Worm (Caenorhabditis elegans) whole organism, L2 larva: Measurements from ENCODE around the gene Y22D7AR.6.

Source experiments
- C34F6.9 ChIP-seq: fragments of 150-350 bp; optimal IDR thresholded peaks from 2 replicates; lab custom pipeline; 2014; ENCODE audit warnings: missing biosample characterization, missing genetic modification characterization
- F13H6.1 ChIP-seq: sonication (generic microtip); optimal IDR thresholded peaks from 2 replicates; lab custom pipeline; 2016; ENCODE audit warnings: missing genetic modification characterization, missing compliant biosample characterization
- R02D3.7 ChIP-seq: fragments of 150-350 bp; optimal IDR thresholded peaks from 2 replicates; lab custom pipeline; 2014; ENCODE audit warnings: missing biosample characterization, missing genetic modification characterization
- Y55F3AM.14 ChIP-seq: fragments of 200-800 bp; sonication (Bioruptor generic); optimal IDR thresholded peaks from 2 replicates; lab custom pipeline; 2018; ENCODE audit warnings: mild to moderate bottlenecking, missing genetic modification characterization, missing compliant biosample characterization
- ZK546.5 ChIP-seq: sonication (generic microtip); optimal IDR thresholded peaks from 2 replicates; lab custom pipeline; 2017; ENCODE audit warnings: missing biosample characterization, missing genetic modification characterization
- aly-2 ChIP-seq: fragments of 150-350 bp; optimal IDR thresholded peaks from 2 replicates; lab custom pipeline; 2014; ENCODE audit warnings: missing biosample characterization, missing genetic modification characterization
- ama-1 ChIP-seq: fragments of 150-350 bp; optimal IDR thresholded peaks from 2 replicates; lab custom pipeline; 2018; ENCODE audit warnings: inconsistent platforms
- blmp-1 ChIP-seq: sonication (generic microtip); optimal IDR thresholded peaks from 2 replicates; lab custom pipeline; 2017; ENCODE audit warnings: missing genetic modification characterization, mild to moderate bottlenecking, missing compliant biosample characterization, antibody characterized with exemption, moderate library complexity; ENCODE audit not compliant: insufficient read depth
- ceh-16 ChIP-seq: fragments of 150-350 bp; optimal IDR thresholded peaks from 2 replicates; lab custom pipeline; 2014; ENCODE audit warnings: missing biosample characterization, missing genetic modification characterization
- ceh-82 ChIP-seq: fragments of 150-350 bp; optimal IDR thresholded peaks from 2 replicates; lab custom pipeline; 2014; ENCODE audit warnings: missing biosample characterization, missing genetic modification characterization
- crh-2 ChIP-seq: sonication (generic microtip); optimal IDR thresholded peaks from 2 replicates; lab custom pipeline; 2017; ENCODE audit warnings: missing biosample characterization, missing genetic modification characterization
- dmd-4 ChIP-seq: sonication (generic microtip); optimal IDR thresholded peaks from 2 replicates; lab custom pipeline; 2017; ENCODE audit warnings: missing biosample characterization, missing genetic modification characterization
- egl-27 ChIP-seq: sonication (generic microtip); optimal IDR thresholded peaks from 3 replicates; lab custom pipeline; 2017; ENCODE audit warnings: missing biosample characterization, missing genetic modification reagents, missing genetic modification characterization
- elt-1 ChIP-seq: fragments of 150-350 bp; optimal IDR thresholded peaks from 2 replicates; lab custom pipeline; 2014; ENCODE audit warnings: missing biosample characterization, missing genetic modification characterization
- fos-1 ChIP-seq: fragments of 150-350 bp; optimal IDR thresholded peaks from 2 replicates; lab custom pipeline; 2014; ENCODE audit warnings: missing biosample characterization, missing genetic modification characterization
- gmeb-1 ChIP-seq: fragments of 150-350 bp; optimal IDR thresholded peaks from 2 replicates; lab custom pipeline; 2014; ENCODE audit warnings: missing biosample characterization, missing genetic modification characterization
- lin-13 ChIP-seq: fragments of 150-350 bp; optimal IDR thresholded peaks from 2 replicates; lab custom pipeline; 2014; ENCODE audit warnings: missing biosample characterization, missing genetic modification reagents, missing genetic modification characterization
- lin-39 ChIP-seq: fragments of 150-350 bp; optimal IDR thresholded peaks from 2 replicates; lab custom pipeline; 2014; ENCODE audit warnings: missing biosample characterization, missing genetic modification reagents, missing genetic modification characterization
- mab-5 ChIP-seq: fragments of 150-350 bp; optimal IDR thresholded peaks from 2 replicates; lab custom pipeline; 2014; ENCODE audit warnings: missing biosample characterization, missing genetic modification characterization
- mdl-1 ChIP-seq, 2 experiments: fragments of 150-350 bp in 1 of 2; sonication (generic microtip) in 1 of 2; optimal IDR thresholded peaks; 2 replicates each; lab custom pipeline; 2017; ENCODE audit warnings: missing biosample characterization in 2 of 2, missing genetic modification characterization in 2 of 2
- nhr-10 ChIP-seq: sonication (generic microtip); optimal IDR thresholded peaks from 2 replicates; lab custom pipeline; 2017; ENCODE audit warnings: missing biosample characterization, missing genetic modification characterization
- nhr-11 ChIP-seq: fragments of 150-350 bp; optimal IDR thresholded peaks from 2 replicates; lab custom pipeline; 2014; ENCODE audit warnings: missing biosample characterization, missing genetic modification characterization
- nhr-12 ChIP-seq: fragments of 150-350 bp; optimal IDR thresholded peaks from 2 replicates; lab custom pipeline; 2014; ENCODE audit warnings: missing biosample characterization, missing genetic modification characterization
- nhr-21 ChIP-seq: fragments of 150-350 bp; optimal IDR thresholded peaks from 2 replicates; lab custom pipeline; 2014; ENCODE audit warnings: missing biosample characterization, missing genetic modification characterization
- nhr-23 ChIP-seq: fragments of 150-350 bp; optimal IDR thresholded peaks from 2 replicates; lab custom pipeline; 2014; ENCODE audit warnings: missing biosample characterization, missing genetic modification reagents, missing genetic modification characterization
- nhr-237 ChIP-seq: fragments of 150-350 bp; optimal IDR thresholded peaks from 2 replicates; lab custom pipeline; 2014; ENCODE audit warnings: missing biosample characterization, missing genetic modification characterization
- nhr-25 ChIP-seq: fragments of 150-350 bp; sonication (generic microtip); optimal IDR thresholded peaks from 3 replicates; lab custom pipeline; 2014; ENCODE audit warnings: missing biosample characterization, missing genetic modification characterization
- nhr-6 ChIP-seq: fragments of 150-350 bp; optimal IDR thresholded peaks from 2 replicates; lab custom pipeline; 2014; ENCODE audit warnings: missing biosample characterization, missing genetic modification characterization
- peb-1 ChIP-seq: fragments of 150-350 bp; optimal IDR thresholded peaks from 2 replicates; lab custom pipeline; 2014; ENCODE audit warnings: missing biosample characterization, missing genetic modification characterization
- skn-1 ChIP-seq: sonication (generic microtip); optimal IDR thresholded peaks from 2 replicates; lab custom pipeline; 2017; ENCODE audit warnings: missing biosample characterization, missing genetic modification characterization
- sma-3 ChIP-seq: sonication (generic microtip); optimal IDR thresholded peaks from 2 replicates; lab custom pipeline; 2016; ENCODE audit warnings: missing genetic modification reagents, missing genetic modification characterization, missing compliant biosample characterization
- sma-9 ChIP-seq, 2 experiments: fragments of 150-350 bp in 1 of 2; sonication (generic microtip) in 1 of 2; optimal IDR thresholded peaks; 2 replicates each; lab custom pipeline; 2014 to 2016; ENCODE audit warnings: missing genetic modification characterization in 2 of 2, mild to moderate bottlenecking in 1 of 2, missing biosample characterization in 1 of 2, missing compliant biosample characterization in 1 of 2, missing genetic modification reagents in 1 of 2, moderate library complexity in 1 of 2
- snpc-4 ChIP-seq: fragments of 150-350 bp; optimal IDR thresholded peaks from 2 replicates; lab custom pipeline; 2014; ENCODE audit warnings: missing biosample characterization, missing genetic modification characterization
- unc-55 ChIP-seq: fragments of 150-350 bp; sonication (generic microtip); optimal IDR thresholded peaks from 3 replicates; lab custom pipeline; 2014; ENCODE audit warnings: missing biosample characterization, missing genetic modification reagents, missing genetic modification characterization
- unc-62 ChIP-seq: fragments of 150-350 bp; optimal IDR thresholded peaks from 2 replicates; lab custom pipeline; 2014; ENCODE audit warnings: missing biosample characterization, missing genetic modification reagents, missing genetic modification characterization
- zag-1 ChIP-seq: fragments of 150-350 bp; optimal IDR thresholded peaks from 2 replicates; lab custom pipeline; 2014; ENCODE audit warnings: missing biosample characterization, missing genetic modification characterization
- ztf-1 ChIP-seq: fragments of 200-800 bp; sonication (Bioruptor generic); conservative IDR thresholded peaks from 2 replicates; pipeline ENCODE4 v1.3.6; 2022; ENCODE audit warnings: missing genetic modification characterization, missing compliant biosample characterization
- ztf-11 ChIP-seq: sonication (generic microtip); optimal IDR thresholded peaks from 2 replicates; lab custom pipeline; 2017; ENCODE audit warnings: missing biosample characterization, missing genetic modification characterization

Gene Y22D7AR.6

DNA sequence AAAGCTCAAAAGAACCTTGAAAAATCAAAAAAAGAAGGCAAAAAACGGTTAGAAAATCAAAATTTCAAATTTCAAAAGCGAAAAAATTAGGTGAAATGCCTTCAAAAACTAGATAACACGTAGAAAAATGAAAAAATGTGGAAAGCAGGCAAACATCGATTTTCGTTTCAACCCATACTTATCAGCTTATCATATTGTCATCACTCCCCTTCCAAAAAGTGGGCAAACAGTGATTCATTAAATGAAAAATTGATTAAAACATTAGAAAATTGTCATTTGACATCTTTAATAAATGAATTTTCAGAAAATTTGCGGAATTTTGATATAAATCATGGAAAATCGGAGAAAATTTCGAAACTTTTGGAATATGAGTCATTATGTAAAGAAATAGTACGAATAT, 15.5 kb downstream of the Y22D7AR.6 start:
- no peak for TF ChIP-seq nhr-10 (tag; lab: Kevin White, UChicago)
- TF ChIP-seq crh-2 (tag; lab: Kevin White, UChicago): peak; percentile 9
- TF ChIP-seq skn-1 (tag; lab: Kevin White, UChicago): peak; percentile 69
- peak; percentile 99 for TF ChIP-seq fos-1 (tag; lab: Kevin White, UChicago)
- no peak for TF ChIP-seq unc-55 (GFP tag; lab: Kevin White, UChicago)

DNA sequence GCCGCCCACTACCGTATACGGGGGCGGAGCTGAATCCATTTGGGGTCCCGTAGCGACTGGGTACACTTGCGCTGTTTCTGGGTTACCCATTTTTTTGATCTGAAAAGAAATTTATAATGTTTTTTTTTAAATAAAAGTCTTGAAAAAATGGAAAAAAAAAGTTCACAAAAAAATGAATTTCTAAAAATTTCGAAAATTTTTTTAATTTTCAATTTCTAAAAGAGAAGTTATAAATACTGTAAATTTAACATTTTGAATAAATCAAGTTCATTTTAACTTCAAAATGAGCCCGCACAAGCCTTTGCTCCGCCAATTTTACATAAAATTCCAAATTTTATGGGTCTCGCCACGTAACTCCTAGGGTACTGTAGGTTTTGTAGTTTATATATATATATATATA, 16.8 kb downstream of the Y22D7AR.6 start, which contains the start of gene Y22D7AL.15:
Gene Y22D7AL.15, minus strand, starts transcription at position 101 of the 400 bp plus-strand sequence.
- no peak for TF ChIP-seq aly-2
- no peak for TF ChIP-seq unc-62
- TF ChIP-seq nhr-237: no peak
- no peak for TF ChIP-seq F13H6.1
- no peak for TF ChIP-seq nhr-25
- no peak for TF ChIP-seq nhr-21
- TF ChIP-seq nhr-10 (tag; lab: Kevin White, UChicago): no peak
- no peak for TF ChIP-seq Y55F3AM.14 (GFP tag; lab: Kevin White, UChicago)
- no peak for TF ChIP-seq sma-9 (GFP tag; optimal IDR thresholded peaks at IDR 0.05; lab: Kevin White, UChicago)
- no peak for TF ChIP-seq sma-9 (tag; optimal IDR thresholded peaks at IDR 0.05; lab: Kevin White, UChicago)
- no peak for TF ChIP-seq ceh-16 (tag; lab: Kevin White, UChicago)

DNA sequence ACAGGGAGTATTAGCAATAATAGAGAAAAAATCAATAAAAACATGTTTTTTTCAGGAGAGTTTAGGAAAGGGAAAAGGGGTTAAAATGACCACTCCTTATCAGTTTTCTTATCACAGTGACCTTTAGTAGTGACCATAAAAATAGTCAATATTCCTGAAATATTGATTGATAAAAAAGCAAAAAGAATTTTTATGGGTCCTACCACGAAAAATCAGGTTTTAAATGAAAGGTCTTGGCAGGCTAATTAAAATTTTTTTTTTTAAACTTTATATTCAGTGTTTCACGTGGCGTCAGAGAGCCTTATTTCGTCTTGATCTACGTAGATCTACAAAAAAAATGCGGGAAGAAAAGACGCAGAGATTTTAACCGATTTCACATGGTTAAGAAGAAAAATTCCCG, 19.1 kb downstream of the Y22D7AR.6 start, which contains the start of gene cht-4:
Gene cht-4, minus strand, starts transcription at position 101 of the 400 bp plus-strand sequence.
- TF ChIP-seq egl-27 (tag; lab: Kevin White, UChicago): no peak
- TF ChIP-seq aly-2: no peak
- TF ChIP-seq nhr-237: no peak
- TF ChIP-seq nhr-6 (tag; lab: Kevin White, UChicago): no peak
- TF ChIP-seq unc-62: no peak
- no peak for TF ChIP-seq ztf-11 (tag; lab: Kevin White, UChicago)
- no peak for TF ChIP-seq ama-1 (lab: Kevin White, UChicago)
- no peak for TF ChIP-seq F13H6.1
- TF ChIP-seq blmp-1 (tag; lab: Kevin White, UChicago): no peak
- no peak for TF ChIP-seq nhr-10 (tag; lab: Kevin White, UChicago)
- TF ChIP-seq dmd-4 (tag; lab: Kevin White, UChicago): no peak
- TF ChIP-seq fos-1 (tag; lab: Kevin White, UChicago): no peak
- TF ChIP-seq R02D3.7: no peak
- no peak for TF ChIP-seq gmeb-1 (tag; lab: Kevin White, UChicago)
- no peak for TF ChIP-seq lin-13 (GFP tag; lab: Kevin White, UChicago)
- no peak for TF ChIP-seq sma-3 (GFP tag; lab: Kevin White, UChicago)
- no peak for TF ChIP-seq nhr-12
- TF ChIP-seq ZK546.5: no peak

DNA sequence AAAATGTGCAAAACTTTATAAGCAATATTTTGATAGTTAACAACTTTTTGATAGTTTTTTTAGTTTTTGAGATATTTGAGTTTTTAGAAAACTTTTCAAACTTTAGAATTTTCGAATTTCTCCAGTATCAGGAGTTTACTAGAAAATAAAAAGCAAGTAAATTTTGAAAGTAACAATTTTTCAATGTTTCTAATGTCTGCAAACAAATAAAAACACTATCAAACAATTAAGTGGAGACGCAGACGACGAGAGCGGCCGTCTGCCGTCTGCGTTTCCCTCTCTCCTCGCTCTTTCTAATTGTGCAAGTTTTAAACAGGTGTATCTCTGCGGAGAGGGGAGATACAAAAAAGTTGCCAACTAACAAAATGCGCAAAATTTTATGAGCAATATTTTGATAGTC, 23.6 kb downstream of the Y22D7AR.6 start:
- TF ChIP-seq Y55F3AM.14 (GFP tag; lab: Kevin White, UChicago): no peak
- TF ChIP-seq nhr-11 (tag; lab: Kevin White, UChicago): no peak
- TF ChIP-seq mab-5 (tag; lab: Kevin White, UChicago): no peak
- no peak for TF ChIP-seq ztf-11 (tag; lab: Kevin White, UChicago)
- TF ChIP-seq C34F6.9 (tag; lab: Kevin White, UChicago): no peak
- no peak for TF ChIP-seq lin-13 (GFP tag; lab: Kevin White, UChicago)
- no peak for TF ChIP-seq dmd-4 (tag; lab: Kevin White, UChicago)
- no peak for TF ChIP-seq lin-39 (tag; lab: Kevin White, UChicago)
- TF ChIP-seq blmp-1 (tag; lab: Kevin White, UChicago): no peak
- TF ChIP-seq nhr-10 (tag; lab: Kevin White, UChicago): no peak
- TF ChIP-seq ceh-82: no peak
- no peak for TF ChIP-seq nhr-6 (tag; lab: Kevin White, UChicago)
- no peak for TF ChIP-seq nhr-237
- no peak for TF ChIP-seq unc-62
- no peak for TF ChIP-seq aly-2
- TF ChIP-seq nhr-12: no peak
- TF ChIP-seq nhr-23: no peak
- TF ChIP-seq ztf-1 (GFP tag; lab: Robert Waterston, UW): no peak
- TF ChIP-seq snpc-4 (tag; lab: Kevin White, UChicago): no peak

DNA sequence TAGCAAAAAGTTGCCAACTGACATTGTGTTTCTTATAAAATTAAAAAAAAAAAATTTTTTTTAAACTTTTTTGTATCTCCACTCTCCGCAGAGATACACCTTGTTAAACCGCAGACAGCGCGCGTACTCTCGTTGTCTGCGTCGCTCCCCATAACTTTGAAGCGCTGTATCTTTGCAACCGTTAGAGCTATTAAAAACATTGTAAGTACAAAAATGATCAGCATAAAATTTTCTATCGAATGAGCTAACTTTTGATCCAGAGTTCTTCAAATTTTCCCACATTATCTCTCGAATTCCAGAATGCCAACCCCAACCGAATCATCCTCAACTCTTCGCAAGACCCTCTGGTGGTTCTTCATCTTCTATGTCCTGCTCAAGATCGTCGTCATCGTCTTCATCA, 24.3 kb downstream of the Y22D7AR.6 start, which contains the start of gene Y22D7AL.1:
Gene Y22D7AL.1, plus strand, starts transcription at position 301 of the 400 bp plus-strand sequence.
- TF ChIP-seq snpc-4 (tag; lab: Kevin White, UChicago) (no peak), lin-39 (tag; lab: Kevin White, UChicago) (no peak), ama-1 (lab: Kevin White, UChicago) (no peak), blmp-1 (tag; lab: Kevin White, UChicago) (no peak), nhr-237 (no peak), nhr-6 (tag; lab: Kevin White, UChicago) (no peak), nhr-12 (no peak), mdl-1 (tag; optimal IDR thresholded peaks at IDR 0.05; lab: Kevin White, UChicago) (no peak), elt-1 (tag; lab: Kevin White, UChicago) (no peak), peb-1 (tag; lab: Kevin White, UChicago) (no peak), crh-2 (tag; lab: Kevin White, UChicago) (no peak), F13H6.1 (no peak), R02D3.7 (no peak), zag-1 (tag; lab: Kevin White, UChicago) (no peak)
